Worm (Caenorhabditis elegans) whole organism, L4/young adult: ENCODE measurements around the gene T16A9.5.

ENCODE experiments used
- W03F9.2 ChIP-seq: fragments of 150-350 bp; optimal IDR thresholded peaks from 2 replicates; lab custom pipeline; 2014; ENCODE audit warnings: missing biosample characterization, missing genetic modification characterization
- him-1 ChIP-seq: sonication (generic microtip); optimal IDR thresholded peaks from 2 replicates; lab custom pipeline; 2016; ENCODE audit warnings: missing genotype, missing genetic modification reagents, missing genetic modification characterization, missing compliant biosample characterization

- no peak for TF ChIP-seq W03F9.2 (tag; lab: Kevin White, UChicago)
- TF ChIP-seq him-1 (tag; lab: Kevin White, UChicago): no peak
Observed at ce11 chrV:14166630-14167029, 48.4 kb downstream of the T16A9.5 start, which contains the start of gene cest-1.1.
